Worm (Caenorhabditis elegans): ENCODE measurements around the gene air-1.

DNA sequence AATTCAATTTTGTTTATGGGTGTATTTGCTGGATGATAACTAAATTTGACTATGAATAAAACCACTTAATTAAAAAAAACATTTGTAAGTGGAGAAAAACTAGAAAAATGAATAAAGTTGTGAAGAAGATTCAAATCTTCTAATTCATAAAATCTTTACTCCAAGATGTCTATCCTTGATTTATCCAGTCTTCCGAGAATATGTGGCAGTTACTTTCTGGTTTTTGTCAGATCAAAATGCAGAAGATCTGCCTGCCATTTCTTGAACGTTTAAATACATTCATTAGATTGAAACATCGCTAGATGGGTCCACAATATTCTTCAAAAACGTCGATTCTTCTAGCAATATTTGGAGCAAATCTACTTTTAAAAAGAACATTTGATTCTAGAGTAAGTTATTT lies 35.6 kb upstream of the air-1 start, which contains the start of gene F20D6.2:
- no peak for TF ChIP-seq mep-1 (tag; optimal IDR thresholded peaks at IDR 0.05)
- TF ChIP-seq pha-4 (tag; optimal IDR thresholded peaks at IDR 0.05), result no peak
- TF ChIP-seq unc-120 (tag; optimal IDR thresholded peaks at IDR 0.05; ENCODE audit: poor library complexity, severe bottlenecking), result no peak
- no peak for TF ChIP-seq lsy-2 (tag; optimal IDR thresholded peaks at IDR 0.05)
- TF ChIP-seq elt-3 (tag; optimal IDR thresholded peaks at IDR 0.05), result no peak
- TF ChIP-seq ztf-11 (tag; optimal IDR thresholded peaks at IDR 0.05), result no peak
- no peak for TF ChIP-seq unc-62 (GFP tag; optimal IDR thresholded peaks at IDR 0.05)
- TF ChIP-seq flh-1 (GFP tag; optimal IDR thresholded peaks at IDR 0.05), result no peak
- no peak for TF ChIP-seq nhr-76 (tag; optimal IDR thresholded peaks at IDR 0.05)
- TF ChIP-seq blmp-1 (tag; optimal IDR thresholded peaks at IDR 0.05), result no peak
- TF ChIP-seq nhr-28 (tag; optimal IDR thresholded peaks at IDR 0.05), result no peak
- no peak for TF ChIP-seq elt-1 (tag; optimal IDR thresholded peaks at IDR 0.05; ENCODE audit: borderline replicate concordance, insufficient read depth)
- TF ChIP-seq lin-32 (GFP tag; optimal IDR thresholded peaks at IDR 0.05), result no peak
- TF ChIP-seq hlh-1 (tag; optimal IDR thresholded peaks at IDR 0.05), result no peak
